Fruit fly (Drosophila melanogaster) whole organism, pupa: ENCODE data around the gene uncNacbeta.

Source experiments
- CG12605 ChIP-seq: fragments of 200-800 bp; sonication (Bioruptor generic); IDR thresholded peaks from 2 replicates; pipeline ENCODE4 v1.3.6; 2022; ENCODE audit warnings: missing biosample characterization, missing genetic modification characterization
- CG34367 ChIP-seq: fragments of 200-800 bp; sonication (Bioruptor generic); optimal IDR thresholded peaks from 2 replicates; lab custom pipeline; 2018; ENCODE audit warnings: missing biosample characterization, mild to moderate bottlenecking, missing genetic modification characterization
- CG4496 ChIP-seq: fragments of 200-800 bp; sonication (Bioruptor generic); IDR thresholded peaks from 3 replicates; pipeline ENCODE4 v1.3.6; 2022; ENCODE audit warnings: missing biosample characterization, missing genetic modification characterization
- CG9948 ChIP-seq: fragments of 200-800 bp; sonication (Bioruptor generic); optimal IDR thresholded peaks from 2 replicates; lab custom pipeline; 2018; ENCODE audit warnings: missing biosample characterization, mild to moderate bottlenecking, missing genetic modification characterization, moderate library complexity
- D1 ChIP-seq: fragments of 200-800 bp; sonication (Bioruptor generic); optimal IDR thresholded peaks from 2 replicates; lab custom pipeline; 2018; ENCODE audit warnings: missing biosample characterization, mild to moderate bottlenecking, missing genetic modification characterization, moderate library complexity
- EcR ChIP-seq: fragments of 200-800 bp; sonication (Bioruptor generic); optimal IDR thresholded peaks from 3 replicates; lab custom pipeline; 2019; ENCODE audit warnings: missing biosample characterization, missing genetic modification characterization, mild to moderate bottlenecking, moderate library complexity, missing genetic modification reagents
- Pif1A ChIP-seq: fragments of 200-800 bp; sonication (Bioruptor generic); optimal IDR thresholded peaks from 3 replicates; lab custom pipeline; 2016; ENCODE audit warnings: missing biosample characterization, missing genetic modification characterization
- Pif1B ChIP-seq: fragments of 200-800 bp; sonication (Bioruptor generic); optimal IDR thresholded peaks from 3 replicates; lab custom pipeline; 2016; ENCODE audit warnings: missing biosample characterization, missing genetic modification characterization
- Snoo ChIP-seq: fragments of 200-800 bp; sonication (Bioruptor generic); optimal IDR thresholded peaks from 3 replicates; lab custom pipeline; 2017; ENCODE audit warnings: missing biosample characterization, mild to moderate bottlenecking, missing genetic modification characterization, inconsistent platforms
- fd96Ca ChIP-seq: fragments of 200-800 bp; sonication (Bioruptor generic); IDR thresholded peaks from 3 replicates; pipeline ENCODE4 v1.3.6; 2022; ENCODE audit warnings: missing biosample characterization, missing genetic modification characterization

DNA sequence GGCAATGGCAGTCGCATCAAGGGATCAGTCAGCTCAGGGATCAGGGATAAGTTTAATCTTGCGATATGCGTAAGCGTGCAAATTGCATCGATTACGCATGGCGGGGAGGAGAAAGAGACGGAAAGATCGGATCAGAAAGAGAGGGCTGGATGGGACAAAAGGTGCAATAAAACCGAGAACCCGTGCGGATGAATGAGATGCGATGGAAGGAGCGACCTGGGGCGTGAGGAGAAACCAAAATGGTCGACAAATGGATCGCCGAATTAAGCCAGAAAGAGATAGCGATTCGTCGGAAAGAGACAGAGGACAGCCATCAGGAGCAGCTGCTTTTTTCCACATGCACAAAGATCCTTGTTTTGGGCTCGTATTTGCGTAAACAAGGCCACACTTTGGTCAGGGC, 34.2 kb upstream of the uncNacbeta start:
- TF ChIP-seq D1 (tag; lab: Kevin White, UChicago) = no peak
- TF ChIP-seq Snoo (tag; lab: Kevin White, UChicago) = no peak
- no peak for TF ChIP-seq CG12605
- TF ChIP-seq CG9948 (tag; lab: Kevin White, UChicago) = no peak
- no peak for TF ChIP-seq CG4496 (GFP tag; lab: Robert Waterston, UW)
- no peak for TF ChIP-seq Pif1B
- TF ChIP-seq Pif1A (GFP tag; lab: Kevin White, UChicago) = no peak
- no peak for TF ChIP-seq fd96Ca (GFP tag; lab: Robert Waterston, UW)
- no peak for TF ChIP-seq CG34367
- no peak for TF ChIP-seq EcR (GFP tag; lab: Kevin White, UChicago)
